Fruit fly (Drosophila melanogaster): ENCODE data around the gene CG1662.

The CG1662 gene

dm6 chrX:13384177-13384576 is 3.2 kb upstream of the CG1662 start:
- TF ChIP-seq cg (GFP tag; optimal IDR thresholded peaks at IDR 0.05) (peak; percentile 28), CG2875 (GFP tag; optimal IDR thresholded peaks at IDR 0.05) (no peak), CG8281 (tag; optimal IDR thresholded peaks at IDR 0.05) (no peak), Six4 (GFP tag; optimal IDR thresholded peaks at IDR 0.05) (no peak), MBD-R2 (GFP tag; IDR thresholded peaks at IDR 0.05) (0 out of 2 replicates have a peak, but pooled peaks have one; percentile 3), ro (GFP tag; IDR thresholded peaks at IDR 0.05) (no peak), CG5180 (GFP tag; optimal IDR thresholded peaks at IDR 0.05) (no peak), CG30403 (GFP tag; optimal IDR thresholded peaks at IDR 0.05) (no peak), Sox102F (GFP tag; optimal IDR thresholded peaks at IDR 0.05) (no peak), Dfd (GFP tag; optimal IDR thresholded peaks at IDR 0.05) (peak in 1 of 2 experiments; percentile 57), CG4730 (GFP tag; IDR thresholded peaks at IDR 0.05) (no peak), Drgx (GFP tag; IDR thresholded peaks at IDR 0.05) (no peak), CG13624 (GFP tag; optimal IDR thresholded peaks at IDR 0.05) (no peak), Side (GFP tag; optimal IDR thresholded peaks at IDR 0.05) (no peak), CG3065 (GFP tag; optimal IDR thresholded peaks at IDR 0.05) (no peak)

- TF ChIP-seq CG33213 (GFP tag; optimal IDR thresholded peaks at IDR 0.05) (no peak), Spps (tag; optimal IDR thresholded peaks at IDR 0.05) (no peak), ERR (GFP tag; optimal IDR thresholded peaks at IDR 0.05) (no peak), sim (GFP tag; IDR thresholded peaks at IDR 0.05) (no peak), CG11560 (tag; IDR thresholded peaks at IDR 0.05) (no peak), lbe (GFP tag; optimal IDR thresholded peaks at IDR 0.05) (peak; percentile 16), CG1603 (tag; optimal IDR thresholded peaks at IDR 0.05) (peak; percentile 16), Dek (tag; optimal IDR thresholded peaks at IDR 0.05) (peak; percentile 37), CG12659 (GFP tag; optimal IDR thresholded peaks at IDR 0.05) (peak; percentile 83), CG9727 (GFP tag; optimal IDR thresholded peaks at IDR 0.05) (peak; percentile 30), ssp (GFP tag; IDR thresholded peaks at IDR 0.05) (peak; percentile 42; the same call in 1 of the 2 replicates), ham (GFP tag; IDR thresholded peaks at IDR 0.05) (no peak), Rx (GFP tag; IDR thresholded peaks at IDR 0.05) (no peak), phol (tag; optimal IDR thresholded peaks at IDR 0.05) (peak; percentile 99), CG7357 (GFP tag; IDR thresholded peaks at IDR 0.05) (no peak), abd-A (tag; optimal IDR thresholded peaks at IDR 0.05) (no peak), CG10431 (GFP tag; optimal IDR thresholded peaks at IDR 0.05) (peak; percentile 36), CG10267 (tag; optimal IDR thresholded peaks at IDR 0.05) (peak; percentile 97), vvl (GFP tag; IDR thresholded peaks at IDR 0.05) (no peak), CG4617 (GFP tag; optimal IDR thresholded peaks at IDR 0.05; ENCODE audit: borderline replicate concordance) (peak; percentile 50), Fer1 (GFP tag; optimal IDR thresholded peaks at IDR 0.05) (peak; percentile 43), unc-4 (GFP tag; IDR thresholded peaks at IDR 0.05; ENCODE audit: partially characterized antibody) (peak; percentile 76), CG13287 (GFP tag; IDR thresholded peaks at IDR 0.05; ENCODE audit: partially characterized antibody) (peak; percentile 81), CG9215 (GFP tag; IDR thresholded peaks at IDR 0.05) (0 out of 2 replicates have a peak, but pooled peaks have one; percentile 13), BEAF-32 (GFP tag; optimal IDR thresholded peaks at IDR 0.05) (peak; percentile 91), ato (GFP tag; IDR thresholded peaks at IDR 0.05; ENCODE audit: partially characterized antibody) (peak; percentile 10; the same call in 1 of the 2 replicates), CG12769 (tag; optimal IDR thresholded peaks at IDR 0.05) (no peak), fd102C (GFP tag; optimal IDR thresholded peaks at IDR 0.05) (no peak), lilli (GFP tag; optimal IDR thresholded peaks at IDR 0.05) (peak; percentile 11), CG11085 (GFP tag; IDR thresholded peaks at IDR 0.05) (no peak), CG10147 (GFP tag; optimal IDR thresholded peaks at IDR 0.05) (no peak), hb (GFP tag; IDR thresholded peaks at IDR 0.05; ENCODE audit: partially characterized antibody) (peak; percentile 45; the same call in 2 of the 3 replicates), HLH3B (GFP tag; IDR thresholded peaks at IDR 0.05) (no peak), CG11093 (GFP tag; IDR thresholded peaks at IDR 0.05) (no peak)
These were observed 2.6 kb upstream of the CG1662 start, which contains the start of the genes Rbp1-like and Tim9a for dm6 chrX:13384583-13385342. Gene Rbp1-like, minus strand, starts transcription at chrX:13384877. Gene Tim9a, plus strand, starts transcription at chrX:13385210.

All from whole organism, embryonic.